Worm (Caenorhabditis elegans): Measurements from ENCODE around the gene Y7A5A.24.

- TF ChIP-seq pha-4 (tag; optimal IDR thresholded peaks at IDR 0.05) (no peak), ceh-22 (tag; optimal IDR thresholded peaks at IDR 0.05) (no peak), ceh-30 (tag; optimal IDR thresholded peaks at IDR 0.05) (peak; percentile 39), dve-1 (tag; optimal IDR thresholded peaks at IDR 0.05) (peak; percentile 60)
These were observed 40.1 kb downstream of the Y7A5A.24 start for ce11 chrX:15741852-15742251.

Measured in whole organism, late embryonic.